Worm (Caenorhabditis elegans): ENCODE data around the gene C24A3.1.

ce11 chrX:8980676-8981075 lies 18.2 kb upstream of the C24A3.1 start, which contains the start of gene nmur-1:
- TF ChIP-seq jun-1 (tag; optimal IDR thresholded peaks at IDR 0.05) (no peak), lsy-2 (tag; optimal IDR thresholded peaks at IDR 0.05) (no peak), efl-3 (GFP tag; optimal IDR thresholded peaks at IDR 0.05) (no peak), snpc-4 (tag; optimal IDR thresholded peaks at IDR 0.05) (no peak), F16B12.6 (tag; optimal IDR thresholded peaks at IDR 0.05) (no peak), pag-3 (tag; optimal IDR thresholded peaks at IDR 0.05; ENCODE audit: borderline replicate concordance, insufficient read depth) (no peak), mdl-1 (tag; optimal IDR thresholded peaks at IDR 0.05) (no peak), dpl-1 (GFP tag; optimal IDR thresholded peaks at IDR 0.05) (no peak), snu-23 (GFP tag; optimal IDR thresholded peaks at IDR 0.05) (no peak), lin-13 (GFP tag; optimal IDR thresholded peaks at IDR 0.05) (no peak), lir-3 (tag; optimal IDR thresholded peaks at IDR 0.05; ENCODE audit: poor library complexity) (no peak), unc-62 (GFP tag; optimal IDR thresholded peaks at IDR 0.05) (no peak)

Measured in whole organism, L1 larva.